Worm (Caenorhabditis elegans) whole organism, L1 larva: ENCODE measurements around the gene algn-3.

Source experiments
- C04F5.9 ChIP-seq: sonication (generic microtip); optimal IDR thresholded peaks from 2 replicates; lab custom pipeline; 2016; ENCODE audit warnings: missing genetic modification characterization, missing compliant biosample characterization
- Y116A8C.19 ChIP-seq: sonication (generic microtip); optimal IDR thresholded peaks from 2 replicates; lab custom pipeline; 2016; ENCODE audit warnings: missing compliant biosample characterization, missing genetic modification characterization, borderline replicate concordance
- aly-2 ChIP-seq: fragments of 150-350 bp; optimal IDR thresholded peaks from 2 replicates; lab custom pipeline; 2014; ENCODE audit warnings: missing biosample characterization, missing genetic modification characterization
- ama-1 ChIP-seq: fragments of 150-350 bp; optimal IDR thresholded peaks from 2 replicates; lab custom pipeline; 2014
- blmp-1 ChIP-seq: fragments of 150-350 bp; optimal IDR thresholded peaks from 2 replicates; lab custom pipeline; 2014; ENCODE audit warnings: missing biosample characterization, missing genetic modification characterization
- dpl-1 ChIP-seq, 3 experiments: fragments of 150-350 bp in 2 of 3; sonication (generic microtip) in 1 of 3; optimal IDR thresholded peaks; 2 replicates each; lab custom pipeline; 2014 to 2017; ENCODE audit warnings: missing biosample characterization in 3 of 3, missing genetic modification characterization in 3 of 3, missing genetic modification reagents in 3 of 3
- dsc-1 ChIP-seq: sonication (generic microtip); optimal IDR thresholded peaks from 2 replicates; lab custom pipeline; 2016; ENCODE audit warnings: mild to moderate bottlenecking, missing genetic modification characterization, missing compliant biosample characterization
- efl-1 ChIP-seq, 4 experiments: fragments of 150-350 bp; optimal IDR thresholded peaks in 3 of 4; peaks in 1 of 4; 1 replicate in 1 of 4; 2 replicates in 3 of 4; lab custom pipeline; 2014; ENCODE audit warnings: missing biosample characterization in 2 of 4, missing genetic modification characterization in 2 of 4, missing genetic modification reagents in 2 of 4
- efl-3 ChIP-seq: fragments of 200-800 bp; sonication (Bioruptor generic); optimal IDR thresholded peaks from 2 replicates; lab custom pipeline; 2018; ENCODE audit warnings: mild to moderate bottlenecking, missing genetic modification characterization, missing compliant biosample characterization
- egl-27 ChIP-seq, 2 experiments: fragments of 150-350 bp in 1 of 2; sonication (generic microtip); optimal IDR thresholded peaks; 3 replicates each; lab custom pipeline; 2017 to 2018; ENCODE audit warnings: missing biosample characterization in 2 of 2, missing genetic modification characterization in 2 of 2, missing genetic modification reagents in 2 of 2
- elt-2 ChIP-seq: sonication (generic microtip); optimal IDR thresholded peaks from 2 replicates; lab custom pipeline; 2016; ENCODE audit warnings: missing genetic modification characterization, mild to moderate bottlenecking, inconsistent platforms, missing compliant biosample characterization, missing genetic modification reagents
- elt-3 ChIP-seq, 6 experiments: fragments of 150-350 bp in 1 of 6; sonication (generic microtip); optimal IDR thresholded peaks; 2 replicates each; lab custom pipeline; 2017 to 2018; ENCODE audit warnings: missing biosample characterization in 6 of 6, missing genetic modification characterization in 6 of 6, inconsistent platforms in 1 of 6
- fkh-8 ChIP-seq: sonication (generic microtip); optimal IDR thresholded peaks from 2 replicates; lab custom pipeline; 2016; ENCODE audit warnings: mild to moderate bottlenecking, missing genetic modification characterization, missing compliant biosample characterization
- fos-1 ChIP-seq: fragments of 150-350 bp; optimal IDR thresholded peaks from 2 replicates; lab custom pipeline; 2014; ENCODE audit warnings: missing biosample characterization, missing genetic modification characterization
- hlh-17 ChIP-seq: fragments of 200-800 bp; sonication (Bioruptor generic); optimal IDR thresholded peaks from 2 replicates; lab custom pipeline; 2018; ENCODE audit warnings: missing genetic modification characterization, mild to moderate bottlenecking, missing compliant biosample characterization, moderate library complexity, borderline replicate concordance
- hlh-4 ChIP-seq: sonication (generic microtip); optimal IDR thresholded peaks from 2 replicates; lab custom pipeline; 2016; ENCODE audit warnings: mild to moderate bottlenecking, missing genetic modification characterization, missing compliant biosample characterization
- irx-1 ChIP-seq: sonication (generic microtip); optimal IDR thresholded peaks from 2 replicates; lab custom pipeline; 2016; ENCODE audit warnings: missing genetic modification characterization, missing compliant biosample characterization
- isw-1 ChIP-seq: fragments of 200-800 bp; sonication (Bioruptor generic); IDR thresholded peaks from 2 replicates; pipeline ENCODE4 v1.3.6; 2022; ENCODE audit warnings: missing genetic modification characterization, missing compliant biosample characterization
- lin-13 ChIP-seq: fragments of 150-350 bp; optimal IDR thresholded peaks from 2 replicates; lab custom pipeline; 2014; ENCODE audit warnings: missing biosample characterization, missing genetic modification reagents, missing genetic modification characterization
- lin-14 ChIP-seq: fragments of 200-800 bp; sonication (Bioruptor generic); optimal IDR thresholded peaks from 2 replicates; lab custom pipeline; 2018; ENCODE audit warnings: mild to moderate bottlenecking, missing genetic modification characterization, moderate library complexity, missing compliant biosample characterization
- lin-15B ChIP-seq: fragments of 150-350 bp; sonication (generic microtip); optimal IDR thresholded peaks from 3 replicates; lab custom pipeline; 2014; ENCODE audit warnings: missing biosample characterization, missing genetic modification characterization
- lin-35 ChIP-seq, 2 experiments: fragments of 150-350 bp; optimal IDR thresholded peaks; 2 replicates each; lab custom pipeline; 2014; ENCODE audit warnings: missing biosample characterization in 2 of 2, missing genetic modification characterization in 2 of 2, missing genetic modification reagents in 2 of 2
- lir-3 ChIP-seq: sonication (generic microtip); optimal IDR thresholded peaks from 2 replicates; lab custom pipeline; 2016; ENCODE audit warnings: mild to moderate bottlenecking, missing genetic modification characterization, moderate library complexity, missing compliant biosample characterization; ENCODE audit not compliant: poor library complexity
- lsy-2 ChIP-seq, 2 experiments: fragments of 150-350 bp; optimal IDR thresholded peaks; 2 replicates each; lab custom pipeline; 2014; ENCODE audit warnings: missing biosample characterization in 2 of 2, missing genetic modification characterization in 2 of 2
- mef-2 ChIP-seq: fragments of 150-350 bp; optimal IDR thresholded peaks from 2 replicates; lab custom pipeline; 2014; ENCODE audit warnings: missing biosample characterization, missing genetic modification characterization
- mep-1 ChIP-seq: fragments of 150-350 bp; optimal IDR thresholded peaks from 2 replicates; lab custom pipeline; 2014; ENCODE audit warnings: missing biosample characterization, missing genetic modification characterization
- nhr-71 ChIP-seq: sonication (generic microtip); optimal IDR thresholded peaks from 2 replicates; lab custom pipeline; 2016; ENCODE audit warnings: mild to moderate bottlenecking, missing genetic modification characterization, moderate library complexity, missing compliant biosample characterization
- nhr-76 ChIP-seq: sonication (generic microtip); optimal IDR thresholded peaks from 2 replicates; lab custom pipeline; 2017; ENCODE audit warnings: missing biosample characterization, missing genetic modification characterization
- nhr-77 ChIP-seq: fragments of 150-350 bp; optimal IDR thresholded peaks from 2 replicates; lab custom pipeline; 2014; ENCODE audit warnings: missing biosample characterization, missing genetic modification characterization
- nhr-85 ChIP-seq: sonication (generic microtip); peaks from one replicate; lab custom pipeline; 2016; ENCODE audit warnings: missing genetic modification characterization, inconsistent platforms, missing compliant biosample characterization
- pag-3 ChIP-seq: sonication (generic microtip); optimal IDR thresholded peaks from 2 replicates; lab custom pipeline; 2017; ENCODE audit warnings: missing genetic modification characterization, mild to moderate bottlenecking, missing compliant biosample characterization, antibody characterized with exemption, borderline replicate concordance; ENCODE audit not compliant: insufficient read depth
- rnt-1 ChIP-seq: sonication (generic microtip); optimal IDR thresholded peaks from 2 replicates; lab custom pipeline; 2016; ENCODE audit warnings: mild to moderate bottlenecking, missing genetic modification characterization, moderate library complexity, missing compliant biosample characterization
- skn-1 ChIP-seq: fragments of 150-350 bp; optimal IDR thresholded peaks from 2 replicates; lab custom pipeline; 2014; ENCODE audit warnings: missing biosample characterization, missing genetic modification characterization
- snu-23 ChIP-seq: sonication (generic microtip); optimal IDR thresholded peaks from 2 replicates; lab custom pipeline; 2016; ENCODE audit warnings: missing genetic modification characterization, missing compliant biosample characterization
- sox-4 ChIP-seq: sonication (generic microtip); optimal IDR thresholded peaks from 2 replicates; lab custom pipeline; 2016; ENCODE audit warnings: missing genetic modification characterization, missing compliant biosample characterization
- sup-37 ChIP-seq: fragments of 200-800 bp; sonication (Bioruptor generic); optimal IDR thresholded peaks from 2 replicates; lab custom pipeline; 2018; ENCODE audit warnings: mild to moderate bottlenecking, missing genetic modification characterization, missing compliant biosample characterization
- swsn-7 ChIP-seq: sonication (generic microtip); optimal IDR thresholded peaks from 2 replicates; lab custom pipeline; 2016; ENCODE audit warnings: missing genetic modification characterization, missing compliant biosample characterization
- unc-130 ChIP-seq: fragments of 150-350 bp; optimal IDR thresholded peaks from 2 replicates; lab custom pipeline; 2017; ENCODE audit warnings: missing biosample characterization, missing genetic modification characterization, inconsistent platforms
- unc-30 ChIP-seq: sonication (generic microtip); optimal IDR thresholded peaks from 2 replicates; lab custom pipeline; 2017; ENCODE audit warnings: missing biosample characterization, missing genetic modification characterization
- unc-86 ChIP-seq: sonication (generic microtip); optimal IDR thresholded peaks from 2 replicates; lab custom pipeline; 2016; ENCODE audit warnings: missing genetic modification characterization, missing compliant biosample characterization
- vab-15 ChIP-seq: sonication (generic microtip); optimal IDR thresholded peaks from 2 replicates; lab custom pipeline; 2017; ENCODE audit warnings: missing genotype, mild to moderate bottlenecking, missing genetic modification characterization, missing compliant biosample characterization
- xbp-1 ChIP-seq: sonication (generic microtip); optimal IDR thresholded peaks from 2 replicates; lab custom pipeline; 2016; ENCODE audit warnings: missing genetic modification characterization, missing compliant biosample characterization
- zag-1 ChIP-seq: fragments of 150-350 bp; optimal IDR thresholded peaks from 2 replicates; lab custom pipeline; 2014; ENCODE audit warnings: missing biosample characterization, missing genetic modification characterization
- zip-4 ChIP-seq: fragments of 200-800 bp; sonication (Bioruptor generic); optimal IDR thresholded peaks from 2 replicates; lab custom pipeline; 2018; ENCODE audit warnings: mild to moderate bottlenecking, missing genetic modification characterization, moderate library complexity, missing compliant biosample characterization
- ztf-11 ChIP-seq, 2 experiments: sonication (generic microtip); optimal IDR thresholded peaks; 2 replicates each; lab custom pipeline; 2016 to 2017; ENCODE audit warnings: missing genetic modification characterization in 2 of 2, missing biosample characterization in 1 of 2, missing compliant biosample characterization in 1 of 2

The algn-3 gene

DNA sequence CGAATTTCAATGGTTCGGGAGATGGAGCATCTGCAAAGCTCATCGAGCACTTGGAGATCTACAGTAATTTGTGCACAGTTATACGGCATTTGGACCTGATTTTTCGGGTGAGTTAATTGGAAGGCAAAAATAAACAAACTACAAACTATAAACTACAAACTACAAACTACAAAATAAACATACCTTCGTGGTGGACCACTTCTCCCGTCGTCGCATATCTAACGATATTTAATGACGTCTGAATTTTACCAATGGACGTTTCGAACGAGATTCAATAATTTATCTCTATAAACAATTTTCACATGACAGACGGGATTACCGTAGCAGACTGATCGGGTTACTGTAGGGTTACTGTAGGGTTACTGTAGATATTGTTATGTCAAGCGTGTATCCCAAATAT lies 26.5 kb downstream of the algn-3 start:
- TF ChIP-seq C04F5.9 (tag; lab: Kevin White, UChicago): no peak
- TF ChIP-seq unc-86 (tag; lab: Kevin White, UChicago): no peak
- no peak for TF ChIP-seq lin-14 (GFP tag; lab: Kevin White, UChicago)
- TF ChIP-seq vab-15 (tag; lab: Kevin White, UChicago): no peak
- no peak for TF ChIP-seq hlh-17
- TF ChIP-seq elt-3 (tag; optimal IDR thresholded peaks at IDR 0.05; lab: Kevin White, UChicago): no peak
- peak; percentile 59 for TF ChIP-seq nhr-85 (tag; lab: Kevin White, UChicago)
- TF ChIP-seq, all 84 proteins: peak for 1

DNA sequence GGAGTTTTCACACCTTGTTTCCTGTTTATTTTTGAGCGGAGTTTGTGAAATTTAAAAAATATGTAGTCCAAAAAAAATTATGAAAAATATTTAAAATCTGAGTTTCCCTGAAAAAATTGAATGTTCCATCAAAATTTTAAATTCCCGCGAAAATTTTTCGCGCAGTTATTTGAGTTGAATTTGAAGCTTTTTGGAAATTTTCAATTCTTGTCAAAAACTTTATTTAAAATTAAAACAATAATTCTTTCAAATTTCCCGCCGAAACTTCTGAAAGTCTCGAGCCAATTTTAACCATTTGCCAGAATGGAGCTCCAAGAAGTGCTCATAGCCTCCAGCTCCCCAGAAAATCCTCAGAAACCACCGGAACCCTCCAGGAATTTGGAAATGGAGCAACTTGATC lies 28.2 kb downstream of the algn-3 start, which contains the start of gene gur-4:
Gene gur-4 (plus strand): TSS at position 301 of the 400 bp plus-strand sequence.
- TF ChIP-seq nhr-71 (tag; lab: Kevin White, UChicago) (no peak), zip-4 (GFP tag; lab: Kevin White, UChicago) (no peak), pag-3 (tag; lab: Kevin White, UChicago) (no peak), unc-130 (tag; lab: Kevin White, UChicago) (no peak), elt-2 (tag; lab: Kevin White, UChicago) (no peak), nhr-76 (no peak), lir-3 (tag; lab: Kevin White, UChicago) (no peak), ztf-11 (tag; optimal IDR thresholded peaks at IDR 0.05; lab: Kevin White, UChicago) (no peak), unc-86 (tag; lab: Kevin White, UChicago) (no peak), efl-1 (optimal IDR thresholded peaks at IDR 0.05; lab: Kevin White, UChicago) (no peak), efl-1 (GFP tag; optimal IDR thresholded peaks at IDR 0.05 in 1 of 2; lab: Kevin White, UChicago) (no peak), hlh-17 (no peak), ama-1 (no peak), mef-2 (tag; lab: Kevin White, UChicago) (no peak), zag-1 (no peak), blmp-1 (tag; lab: Kevin White, UChicago) (no peak)

DNA sequence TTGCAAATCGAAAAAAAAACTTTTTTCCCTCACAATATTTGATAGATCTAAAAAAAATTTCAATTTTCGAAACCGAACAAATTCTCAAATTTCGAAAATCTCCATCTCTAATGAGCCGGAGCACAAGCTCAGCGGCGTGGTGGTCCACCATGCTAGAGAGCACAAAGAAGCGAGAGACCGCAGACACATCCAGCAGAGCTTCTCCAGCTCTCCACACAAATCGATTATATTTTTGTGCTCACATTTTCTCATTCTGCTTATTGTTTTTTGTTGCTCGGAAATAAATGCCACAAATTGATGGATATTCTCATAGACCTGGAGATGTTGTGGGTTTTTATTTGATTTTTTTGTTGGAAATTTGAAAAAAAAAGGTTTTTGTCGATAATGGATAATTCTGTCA lies 30.5 kb downstream of the algn-3 start:
- TF ChIP-seq mep-1 (tag; lab: Kevin White, UChicago) (no peak), unc-86 (tag; lab: Kevin White, UChicago) (no peak), hlh-4 (tag; lab: Kevin White, UChicago) (no peak), lin-13 (GFP tag; lab: Kevin White, UChicago) (no peak), swsn-7 (tag; lab: Kevin White, UChicago) (no peak), isw-1 (GFP tag; lab: Robert Waterston, UW) (no peak), sup-37 (GFP tag; lab: Kevin White, UChicago) (no peak), dpl-1 (GFP tag; optimal IDR thresholded peaks at IDR 0.05; lab: Kevin White, UChicago) (peak in 1 of 3 experiments; percentile 22), ztf-11 (tag; optimal IDR thresholded peaks at IDR 0.05; lab: Kevin White, UChicago) (no peak), nhr-77 (tag; lab: Kevin White, UChicago) (no peak), sox-4 (tag; lab: Kevin White, UChicago) (no peak), snu-23 (GFP tag; lab: Kevin White, UChicago) (no peak), efl-1 (optimal IDR thresholded peaks at IDR 0.05; lab: Kevin White, UChicago) (no peak), efl-1 (GFP tag; optimal IDR thresholded peaks at IDR 0.05 in 1 of 2; lab: Kevin White, UChicago) (peak in 1 of 2 experiments; percentile 15), lsy-2 (tag; optimal IDR thresholded peaks at IDR 0.05; lab: Kevin White, UChicago) (peak in 1 of 2 experiments; percentile 4), aly-2 (tag; lab: Kevin White, UChicago) (no peak)

DNA sequence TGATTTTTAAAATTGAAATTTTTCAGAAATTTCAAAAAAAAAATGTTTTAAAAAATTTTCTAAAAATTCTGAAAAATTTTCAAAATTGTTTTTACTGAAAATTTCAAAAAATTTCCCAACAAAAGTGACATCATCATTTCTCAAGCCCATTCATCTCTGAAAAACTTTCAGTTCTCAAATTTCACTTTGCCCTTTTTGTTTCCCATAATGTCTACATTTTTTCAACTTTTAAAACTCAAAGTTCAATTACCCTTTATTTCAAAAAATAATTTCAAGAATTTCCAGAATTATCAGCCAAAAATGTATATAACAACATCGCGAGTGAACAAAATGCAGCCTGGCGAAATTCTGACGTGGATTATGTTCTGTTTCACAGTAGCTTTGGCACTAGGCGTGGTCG lies 31.7 kb downstream of the algn-3 start, which contains the start of gene bkip-1:
Gene bkip-1 (plus strand): TSS at position 301 of the 400 bp plus-strand sequence.
- TF ChIP-seq lin-15B (tag; lab: Kevin White, UChicago) (no peak), nhr-71 (tag; lab: Kevin White, UChicago) (no peak), xbp-1 (tag; lab: Kevin White, UChicago) (no peak), Y116A8C.19 (tag; lab: Kevin White, UChicago) (no peak), lin-35 (GFP tag; optimal IDR thresholded peaks at IDR 0.05; lab: Kevin White, UChicago) (no peak), unc-30 (tag; lab: Kevin White, UChicago) (no peak), egl-27 (tag; optimal IDR thresholded peaks at IDR 0.05; lab: Kevin White, UChicago) (no peak), skn-1 (tag; lab: Kevin White, UChicago) (no peak), elt-2 (tag; lab: Kevin White, UChicago) (no peak), fkh-8 (tag; lab: Kevin White, UChicago) (no peak), irx-1 (tag; lab: Kevin White, UChicago) (no peak), zip-4 (GFP tag; lab: Kevin White, UChicago) (no peak), fos-1 (no peak), efl-3 (no peak), mef-2 (tag; lab: Kevin White, UChicago) (no peak), unc-130 (tag; lab: Kevin White, UChicago) (no peak), dsc-1 (tag; lab: Kevin White, UChicago) (no peak), rnt-1 (no peak), hlh-4 (tag; lab: Kevin White, UChicago) (no peak)
